Worm (Caenorhabditis elegans) whole organism, L4 larva: ENCODE measurements around the gene tmem-258.

Experiments used
- F49E8.2 ChIP-seq: sonication (generic microtip); optimal IDR thresholded peaks from 2 replicates; lab custom pipeline; 2016; ENCODE audit warnings: missing compliant biosample characterization, mild to moderate bottlenecking, missing genetic modification characterization, borderline replicate concordance
- aha-1 ChIP-seq: fragments of 150-350 bp; peaks from one replicate; lab custom pipeline; 2014; ENCODE audit warnings: missing biosample characterization, missing genetic modification characterization
- aly-2 ChIP-seq: sonication (generic microtip); optimal IDR thresholded peaks from 2 replicates; lab custom pipeline; 2018; ENCODE audit warnings: missing biosample characterization, missing genetic modification characterization
- fos-1 ChIP-seq: fragments of 150-350 bp; optimal IDR thresholded peaks from 2 replicates; lab custom pipeline; 2014; ENCODE audit warnings: missing biosample characterization, missing genetic modification characterization
- lin-1 ChIP-seq: fragments of 200-800 bp; sonication (Bioruptor generic); IDR thresholded peaks from 2 replicates; pipeline ENCODE4 v1.3.6; 2022; ENCODE audit warnings: missing genetic modification reagents, missing genetic modification characterization, missing compliant biosample characterization
- lin-13 ChIP-seq: fragments of 150-350 bp; optimal IDR thresholded peaks from 2 replicates; lab custom pipeline; 2014; ENCODE audit warnings: missing biosample characterization, missing genetic modification reagents, missing genetic modification characterization
- lsy-2 ChIP-seq, 2 experiments: fragments of 150-350 bp in 1 of 2; sonication (generic microtip) in 1 of 2; optimal IDR thresholded peaks; 2 replicates each; lab custom pipeline; 2014 to 2017; ENCODE audit warnings: missing biosample characterization in 2 of 2, missing genetic modification characterization in 2 of 2
- mdt-29 ChIP-seq: fragments of 200-800 bp; sonication (Bioruptor generic); IDR thresholded peaks from 2 replicates; pipeline ENCODE4 v1.3.6; 2022; ENCODE audit warnings: missing genetic modification reagents, missing genetic modification characterization, missing compliant biosample characterization
- nhr-237 ChIP-seq: sonication (generic microtip); optimal IDR thresholded peaks from 2 replicates; lab custom pipeline; 2017; ENCODE audit warnings: missing biosample characterization, missing genetic modification characterization
- nhr-76 ChIP-seq: fragments of 150-350 bp; optimal IDR thresholded peaks from 2 replicates; lab custom pipeline; 2014; ENCODE audit warnings: missing biosample characterization, missing genetic modification characterization
- snpc-4 ChIP-seq: fragments of 150-350 bp; optimal IDR thresholded peaks from 2 replicates; lab custom pipeline; 2014; ENCODE audit warnings: missing biosample characterization, missing genetic modification characterization
- spr-3 ChIP-seq: fragments of 200-800 bp; sonication (Bioruptor generic); optimal IDR thresholded peaks from 2 replicates; lab custom pipeline; 2018; ENCODE audit warnings: mild to moderate bottlenecking, missing genetic modification characterization, missing compliant biosample characterization

DNA sequence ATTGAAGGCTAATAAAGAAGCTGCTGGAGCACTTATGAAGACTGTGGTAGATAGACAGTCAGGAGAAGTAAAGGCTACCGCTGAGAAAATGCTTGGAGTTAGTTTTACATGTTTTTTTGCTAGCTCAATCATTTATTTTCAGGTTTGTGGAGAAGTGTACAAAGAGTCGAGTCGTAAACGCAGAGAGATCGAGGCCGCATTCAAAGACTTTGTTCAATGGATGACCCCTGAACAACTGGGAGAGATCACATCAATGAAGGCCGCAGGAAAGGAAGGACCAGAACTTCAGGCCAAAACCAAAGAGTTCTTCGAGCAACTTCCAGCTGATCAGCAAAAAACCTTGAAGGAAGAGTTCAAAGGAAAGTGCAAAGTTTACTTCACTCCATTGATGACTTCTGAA is 15.8 kb downstream of the tmem-258 start:
- no peak for TF ChIP-seq lsy-2 (tag; optimal IDR thresholded peaks at IDR 0.05; lab: Kevin White, UChicago)
- no peak for TF ChIP-seq lin-1 (GFP tag; lab: Robert Waterston, UW)
- no peak for TF ChIP-seq snpc-4 (tag; lab: Kevin White, UChicago)
- no peak for TF ChIP-seq nhr-237 (tag; lab: Kevin White, UChicago)
- TF ChIP-seq F49E8.2 (tag; lab: Kevin White, UChicago) = no peak
- no peak for TF ChIP-seq aly-2
- TF ChIP-seq mdt-29 (GFP tag; lab: Robert Waterston, UW) = no peak
- peak; percentile 87 for TF ChIP-seq aha-1
- TF ChIP-seq spr-3 (GFP tag; lab: Kevin White, UChicago) = no peak
- no peak for TF ChIP-seq lin-13 (GFP tag; lab: Kevin White, UChicago)
- no peak for TF ChIP-seq fos-1 (tag; lab: Kevin White, UChicago)
- TF ChIP-seq nhr-76 = no peak
